Fruit fly (Drosophila melanogaster): ENCODE measurements around the gene Ref2.

DNA sequence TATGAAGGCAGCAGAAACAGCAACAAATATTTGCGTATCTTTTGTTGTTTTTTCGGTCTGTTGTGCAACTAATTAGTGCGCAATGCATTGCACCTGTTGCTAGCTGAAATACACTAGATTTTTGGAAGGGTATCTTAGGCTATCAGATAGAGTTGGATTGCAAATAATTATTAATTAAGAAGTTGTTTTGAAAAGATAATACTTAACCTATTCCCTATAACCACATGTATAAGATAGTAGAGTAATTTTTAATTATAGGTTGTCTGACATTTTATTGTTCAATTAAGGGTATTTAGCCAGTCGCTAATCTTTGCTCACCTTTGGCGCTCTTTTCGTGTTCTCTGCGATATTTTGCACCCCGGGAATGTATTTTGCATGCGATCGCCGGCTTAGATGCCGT lies 41.4 kb downstream of the Ref2 start:
- TF ChIP-seq pan (optimal IDR thresholded peaks at IDR 0.05): no peak
- no peak for TF ChIP-seq CG8478 (optimal IDR thresholded peaks at IDR 0.05)
- TF ChIP-seq usp (GFP tag; optimal IDR thresholded peaks at IDR 0.05): no peak
- TF ChIP-seq Dll (optimal IDR thresholded peaks at IDR 0.05): no peak

All from whole organism.